Worm (Caenorhabditis elegans) whole organism, young adult: ENCODE measurements around the gene C55A6.6.

ENCODE experiments used
- B0035.1 ChIP-seq: sonication (generic microtip); optimal IDR thresholded peaks from 2 replicates; lab custom pipeline; 2016; ENCODE audit warnings: missing genetic modification characterization, mild to moderate bottlenecking, missing compliant biosample characterization, missing genotype, missing genetic modification reagents
- F22D6.2 ChIP-seq: sonication (generic microtip); optimal IDR thresholded peaks from 2 replicates; lab custom pipeline; 2016; ENCODE audit warnings: mild to moderate bottlenecking, missing genetic modification characterization, missing compliant biosample characterization
- T26A5.8 ChIP-seq: sonication (generic microtip); optimal IDR thresholded peaks from 2 replicates; lab custom pipeline; 2016; ENCODE audit warnings: missing genetic modification characterization, missing compliant biosample characterization
- Y53F4B.3 ChIP-seq: fragments of 200-800 bp; sonication (Bioruptor generic); IDR thresholded peaks from 2 replicates; pipeline ENCODE4 v1.3.6; 2022; ENCODE audit warnings: missing genetic modification reagents, missing genetic modification characterization, missing compliant biosample characterization
- Y67H2A.10 ChIP-seq: fragments of 200-800 bp; sonication (Bioruptor generic); conservative IDR thresholded peaks from 2 replicates; pipeline ENCODE4 v1.3.6; 2022; ENCODE audit warnings: missing genetic modification reagents, missing genetic modification characterization, missing compliant biosample characterization
- let-526 ChIP-seq: fragments of 200-800 bp; sonication (Bioruptor generic); IDR thresholded peaks from 2 replicates; pipeline ENCODE4 v1.3.6; 2022; ENCODE audit warnings: missing genetic modification reagents, missing genetic modification characterization, missing compliant biosample characterization
- unc-130 ChIP-seq: sonication (generic microtip); optimal IDR thresholded peaks from 2 replicates; lab custom pipeline; 2016; ENCODE audit warnings: missing genetic modification reagents, missing genetic modification characterization, missing compliant biosample characterization

- TF ChIP-seq Y67H2A.10 (GFP tag; lab: Robert Waterston, UW) (no peak), B0035.1 (tag; lab: Kevin White, UChicago) (no peak), let-526 (GFP tag; lab: Robert Waterston, UW) (no peak), F22D6.2 (no peak), unc-130 (GFP tag; lab: Kevin White, UChicago) (no peak), T26A5.8 (tag; lab: Kevin White, UChicago) (no peak), Y53F4B.3 (no peak)
These were observed 608 bp upstream of the C55A6.6 start for ce11 chrV:11515145-11515544.
